Worm (Caenorhabditis elegans): ENCODE data around the gene C55A6.4.

C55A6.4 gene

DNA sequence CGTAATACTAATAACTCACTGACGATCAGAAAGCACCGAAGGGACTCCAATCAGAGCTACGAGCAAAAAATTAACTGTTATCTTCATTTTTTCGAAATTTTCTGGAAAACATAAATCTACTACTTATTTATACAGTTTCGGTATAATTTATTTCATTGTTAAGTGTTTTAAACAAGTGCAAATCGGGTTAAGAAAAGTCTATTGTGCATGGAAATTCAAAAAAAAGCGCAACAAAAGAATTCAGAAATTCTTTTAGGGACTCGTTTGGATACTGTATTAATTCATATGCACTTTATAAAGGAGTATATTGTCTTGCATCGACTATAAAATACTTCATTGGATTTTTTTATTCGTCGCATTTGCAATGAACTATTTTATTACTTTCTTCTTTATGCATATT is 45.5 kb downstream of the C55A6.4 start, which contains the start of the genes nas-20 and nas-21 (continued):
- no peak for TF ChIP-seq ets-4 (tag; optimal IDR thresholded peaks at IDR 0.05)

DNA sequence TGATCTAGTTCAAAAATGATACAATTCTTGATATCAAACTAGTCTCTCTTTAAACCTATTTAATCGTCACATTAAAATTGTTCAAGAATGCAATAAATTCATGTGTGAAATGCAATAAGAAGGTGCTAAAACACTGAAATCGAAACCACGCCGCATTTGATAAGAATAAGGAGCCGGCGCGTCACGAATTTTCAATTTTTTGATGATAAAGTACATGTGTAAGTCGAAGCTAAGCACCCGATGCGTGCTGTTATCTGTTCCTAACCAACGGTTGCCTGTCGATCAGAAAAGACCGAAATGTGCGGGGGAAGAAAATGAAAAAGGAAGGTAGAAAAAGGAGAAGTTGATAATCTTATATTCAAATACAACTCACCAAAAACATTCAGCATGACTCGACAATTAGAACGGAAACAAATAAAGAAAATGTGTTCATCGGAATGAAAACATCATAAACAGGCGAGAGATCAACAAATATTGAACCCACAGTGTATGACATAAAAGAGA is 47.4 kb downstream of the C55A6.4 start, which contains the start of gene aat-6:
TSS of gene aat-6 (minus strand) at position 454 of the 504 bp plus-strand sequence.
- no peak for TF ChIP-seq pros-1 (tag; optimal IDR thresholded peaks at IDR 0.05)
- no peak for TF ChIP-seq elt-2 (tag; optimal IDR thresholded peaks at IDR 0.05)
- no peak for TF ChIP-seq dve-1 (tag; optimal IDR thresholded peaks at IDR 0.05)
- TF ChIP-seq unc-86 (tag; optimal IDR thresholded peaks at IDR 0.05), result no peak
